Worm (Caenorhabditis elegans) whole organism, early embryonic: Measurements from ENCODE around the gene C06C3.12.

Source experiments
- B0310.2 ChIP-seq: sonication (generic microtip); optimal IDR thresholded peaks from 2 replicates; lab custom pipeline; 2016; ENCODE audit warnings: mild to moderate bottlenecking, missing genetic modification characterization, missing compliant biosample characterization
- F13C5.2 ChIP-seq: sonication (generic microtip); optimal IDR thresholded peaks from 2 replicates; lab custom pipeline; 2017; ENCODE audit warnings: mild to moderate bottlenecking, missing genetic modification characterization, inconsistent platforms, missing compliant biosample characterization
- ama-1 ChIP-seq: fragments of 150-350 bp; optimal IDR thresholded peaks from 2 replicates; lab custom pipeline; 2014
- ceh-13 ChIP-seq: fragments of 200-800 bp; sonication (Bioruptor generic); optimal IDR thresholded peaks from 2 replicates; lab custom pipeline; 2018; ENCODE audit warnings: mild to moderate bottlenecking, missing genetic modification characterization, missing compliant biosample characterization
- pes-1 ChIP-seq: fragments of 200-800 bp; sonication (Bioruptor generic); IDR thresholded peaks from 2 replicates; pipeline ENCODE4 v1.3.6; 2022; ENCODE audit warnings: missing genetic modification reagents, missing genetic modification characterization, missing compliant biosample characterization
- tbx-11 ChIP-seq: fragments of 200-800 bp; sonication (Bioruptor generic); IDR thresholded peaks from 2 replicates; pipeline ENCODE4 v1.3.6; 2022; ENCODE audit warnings: missing genetic modification characterization, missing compliant biosample characterization
- tbx-37 ChIP-seq: fragments of 200-800 bp; sonication (Bioruptor generic); conservative IDR thresholded peaks from 2 replicates; pipeline ENCODE4 v1.3.6; 2022; ENCODE audit warnings: missing genetic modification reagents, missing genetic modification characterization, missing compliant biosample characterization

DNA sequence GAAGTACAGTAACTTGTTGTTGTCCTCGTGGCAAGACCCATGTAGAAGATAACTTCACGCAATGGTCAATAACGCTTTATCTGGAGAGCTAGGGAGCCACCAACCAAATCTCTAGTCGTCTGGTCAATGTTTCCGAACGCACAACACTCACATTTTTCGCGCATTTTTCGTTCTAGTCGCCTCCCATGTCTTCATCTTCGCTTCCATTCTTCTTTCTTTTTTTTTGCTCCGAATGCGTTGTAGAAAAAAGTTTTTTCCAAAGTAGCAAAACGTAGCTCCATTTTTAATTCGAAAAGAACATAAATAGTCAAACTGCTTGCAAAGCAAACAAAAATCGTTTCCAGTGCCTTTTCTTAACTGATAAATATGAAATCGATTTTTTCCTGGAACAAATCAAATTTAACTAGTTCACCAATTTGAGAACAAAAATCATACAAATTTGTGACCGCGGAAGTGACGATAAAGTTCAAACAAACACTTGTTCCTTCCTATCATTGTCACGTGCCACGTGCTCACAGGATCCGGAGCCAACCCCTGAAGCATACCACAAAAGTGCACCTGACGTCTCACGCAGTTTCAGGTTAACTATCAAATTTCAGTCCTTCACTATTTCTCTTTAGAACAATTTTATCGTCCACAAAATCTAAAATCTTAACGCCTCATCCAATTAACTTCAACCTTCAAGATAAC, 44.1 kb downstream of the C06C3.12 start:
- TF ChIP-seq ama-1 (no peak), B0310.2 (tag; lab: Kevin White, UChicago) (no peak), pes-1 (GFP tag; lab: Robert Waterston, UW) (no peak), ceh-13 (no peak), tbx-11 (GFP tag; lab: Robert Waterston, UW) (no peak), F13C5.2 (tag; lab: Kevin White, UChicago) (no peak), tbx-37 (no peak)
